Worm (Caenorhabditis elegans) whole organism, dauer: Measurements from ENCODE around the gene srj-45.

Experiments
- unc-62 ChIP-seq: sonication (generic microtip); optimal IDR thresholded peaks from 2 replicates; lab custom pipeline; 2017; ENCODE audit warnings: missing biosample characterization, missing genetic modification reagents, missing genetic modification characterization

srj-45 gene

DNA sequence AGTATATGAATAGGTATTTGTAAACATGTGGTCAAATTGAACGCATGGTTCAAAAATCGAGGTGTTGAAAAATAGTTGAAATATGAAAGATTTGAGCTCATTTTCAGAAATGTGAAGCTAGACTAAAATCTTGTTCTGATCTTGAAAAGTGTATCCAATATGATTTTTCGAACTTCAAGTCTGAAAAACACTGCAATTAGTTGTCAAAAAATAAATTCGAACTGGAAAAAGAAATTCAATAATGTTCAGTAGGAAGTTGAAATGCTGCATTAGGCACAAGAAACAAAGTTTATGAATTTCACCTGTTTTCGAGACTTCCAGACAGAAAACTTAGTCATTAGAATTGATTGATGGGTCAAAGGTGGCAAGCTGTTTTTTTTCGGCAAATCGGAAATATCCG is 25.1 kb upstream of the srj-45 start, which contains the start of gene srh-270:
srh-270 (minus strand) TSS at position 101 of the 400 bp plus-strand sequence.
- no peak for TF ChIP-seq unc-62 (GFP tag; lab: Kevin White, UChicago)

DNA sequence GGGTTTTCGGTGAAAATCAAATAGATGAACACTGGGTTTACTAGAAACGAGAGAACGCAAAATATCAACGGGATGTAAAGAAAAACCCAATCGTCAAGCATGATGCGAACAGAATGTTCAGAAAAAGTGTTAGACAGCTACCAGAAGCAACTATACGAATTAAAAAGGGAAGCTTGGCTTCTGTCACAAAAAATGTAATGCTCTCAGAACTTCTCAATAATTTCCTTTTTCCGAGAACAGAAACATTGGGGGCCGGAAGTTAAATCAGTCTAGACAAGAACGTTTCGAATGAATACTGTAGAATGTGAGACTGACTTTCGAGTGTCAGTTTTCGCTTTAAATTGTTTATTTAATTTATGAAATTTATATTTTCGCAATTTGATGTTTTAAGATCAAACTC is 23.3 kb upstream of the srj-45 start, which contains the start of gene srj-54:
srj-54 (minus strand) TSS at position 101 of the 400 bp plus-strand sequence.
- TF ChIP-seq unc-62 (GFP tag; lab: Kevin White, UChicago): no peak

DNA sequence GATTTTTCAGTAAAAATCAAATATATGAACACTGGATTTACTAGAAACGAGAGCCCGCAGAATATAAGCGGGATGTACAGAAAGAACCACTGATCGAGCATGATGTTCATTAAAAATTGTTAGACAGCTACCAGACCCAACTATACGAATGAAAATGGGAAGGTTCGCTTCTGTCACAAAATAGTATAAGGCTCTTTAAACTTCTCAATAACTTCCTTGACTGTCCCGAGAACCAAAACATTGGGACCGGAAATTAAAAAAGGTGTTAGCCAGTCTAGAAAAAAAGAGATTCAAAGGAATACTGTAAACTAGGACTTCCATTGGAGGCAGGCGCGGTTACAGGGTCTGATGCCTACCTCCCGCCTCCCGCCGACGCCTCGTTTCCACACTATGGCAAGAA is 21.4 kb upstream of the srj-45 start, which contains the start of gene srj-55:
srj-55 (minus strand) TSS at position 101 of the 400 bp plus-strand sequence.
- TF ChIP-seq unc-62 (GFP tag; lab: Kevin White, UChicago): no peak

DNA sequence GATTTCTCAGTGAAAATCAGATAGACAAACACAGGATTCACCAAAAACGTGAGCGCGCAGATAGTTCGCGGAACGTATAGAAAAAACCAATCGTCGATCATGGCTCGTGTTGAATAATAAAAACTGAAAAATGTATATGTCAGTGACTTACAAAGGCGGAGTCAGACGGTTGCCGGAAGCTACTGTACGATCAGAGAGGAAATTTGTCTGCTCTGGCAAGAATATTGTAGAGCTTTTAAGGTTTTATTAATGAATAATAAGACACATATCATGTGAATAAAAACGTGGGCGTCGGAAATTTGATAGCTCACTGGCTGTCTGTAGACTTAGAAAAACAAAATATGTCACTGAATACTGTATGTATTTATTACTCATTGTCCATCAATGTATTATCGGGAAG is 19.1 kb upstream of the srj-45 start, which contains the start of gene srj-57:
srj-57 (minus strand) TSS at position 101 of the 400 bp plus-strand sequence.
- no peak for TF ChIP-seq unc-62 (GFP tag; lab: Kevin White, UChicago)

DNA sequence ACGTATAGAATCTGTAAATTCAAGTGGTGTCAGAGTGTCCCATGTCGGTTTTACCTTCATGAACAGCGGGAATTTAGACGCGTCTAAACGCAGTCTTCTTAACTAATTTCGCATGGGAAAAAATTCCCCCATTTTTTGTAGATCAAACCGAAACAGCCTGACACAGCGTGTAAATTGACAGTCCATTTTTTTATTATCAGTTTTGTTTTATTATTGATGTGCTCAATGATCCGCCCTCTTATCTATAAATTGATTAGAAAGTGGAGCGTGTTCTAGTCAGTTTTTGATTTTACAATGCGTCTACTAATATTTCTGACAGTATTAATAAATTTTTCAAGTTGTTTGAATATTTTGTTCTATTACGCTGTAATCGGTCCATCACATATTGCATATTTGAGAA is 12.7 kb upstream of the srj-45 start, which contains the start of gene ugt-53:
ugt-53 (plus strand) TSS at position 273 of the 400 bp plus-strand sequence.
- TF ChIP-seq unc-62 (GFP tag; lab: Kevin White, UChicago): no peak

DNA sequence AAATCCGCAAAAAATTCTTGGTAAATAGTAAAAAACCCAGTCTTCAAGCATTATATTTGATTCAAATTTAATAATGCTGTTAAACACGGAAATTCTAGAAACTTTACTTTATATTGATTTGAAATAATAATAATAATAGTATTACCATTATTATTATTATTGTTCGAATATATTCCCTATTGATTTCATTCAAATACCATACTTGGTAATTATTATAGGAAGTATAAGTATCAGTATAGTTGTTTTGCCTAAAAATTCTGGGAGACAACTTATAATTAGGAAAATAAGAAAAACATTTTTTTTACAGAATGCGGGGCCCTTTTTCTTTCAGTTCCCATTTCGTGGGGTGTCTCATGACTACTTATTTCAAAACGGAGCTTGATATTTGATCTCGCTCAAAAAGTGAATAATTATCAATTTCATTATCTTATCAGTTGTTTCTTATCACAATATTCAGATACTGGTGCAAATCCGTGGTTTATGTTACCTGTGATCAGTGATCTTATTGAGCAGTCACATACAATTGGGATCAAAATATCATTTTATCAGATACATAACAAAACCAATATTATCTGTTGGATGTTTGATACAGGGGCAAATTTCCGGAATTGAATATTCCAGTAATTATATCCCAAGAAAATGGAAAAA is 12.0 kb upstream of the srj-45 start, which contains the start of gene srj-49:
srj-49 (minus strand) TSS at position 51 of the 648 bp plus-strand sequence.
- no peak for TF ChIP-seq unc-62 (GFP tag; lab: Kevin White, UChicago)

DNA sequence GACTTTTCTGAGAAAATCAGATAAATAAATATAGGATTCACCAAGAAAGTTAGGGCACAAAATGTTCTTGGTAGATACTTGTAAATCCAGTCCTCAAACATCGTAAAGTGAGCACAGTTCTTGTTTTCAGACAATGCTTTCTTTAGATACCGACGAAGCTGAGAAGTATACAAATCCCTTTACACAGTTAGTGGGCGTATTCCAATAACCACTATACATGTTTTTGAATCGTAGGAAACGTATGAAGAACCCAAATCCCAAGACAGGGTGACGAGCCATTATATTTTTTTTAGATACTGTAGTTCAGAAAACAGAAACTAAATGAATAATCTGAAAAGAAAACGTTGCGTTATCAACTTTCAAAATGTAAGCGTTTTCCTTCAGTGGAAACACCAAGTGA is 9.4 kb upstream of the srj-45 start, which contains the start of gene srj-44:
srj-44 (minus strand) TSS at position 101 of the 400 bp plus-strand sequence.
- no peak for TF ChIP-seq unc-62 (GFP tag; lab: Kevin White, UChicago)

- TF ChIP-seq unc-62 (GFP tag; lab: Kevin White, UChicago): no peak
Observed at ce11 chrV:2832666-2833065, 3.7 kb downstream of the srj-45 start, which contains the start of gene srj-50. srj-50 (plus strand) TSS chrV:2832966.

DNA sequence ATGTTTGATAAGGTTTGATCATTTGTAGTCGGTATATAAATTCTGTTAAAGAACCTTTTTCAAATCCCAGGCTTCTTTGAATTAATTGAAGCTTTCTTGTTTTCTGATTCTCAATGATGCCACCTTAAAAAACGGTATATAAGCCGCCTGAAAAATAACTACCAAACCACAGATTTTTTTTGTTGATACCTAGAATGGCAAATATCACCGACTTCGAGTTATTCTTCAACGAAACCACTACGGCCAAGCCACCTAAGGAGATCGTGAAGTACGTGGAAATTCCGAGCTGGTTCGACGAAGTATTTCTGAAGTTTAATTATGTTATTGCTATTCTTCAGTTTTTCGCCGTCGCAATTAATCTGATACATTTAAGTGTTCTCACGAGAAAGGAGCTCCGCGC is 5.6 kb downstream of the srj-45 start, which contains the start of gene srw-2:
srw-2 (plus strand) TSS at position 62 of the 400 bp plus-strand sequence.
- no peak for TF ChIP-seq unc-62 (GFP tag; lab: Kevin White, UChicago)

DNA sequence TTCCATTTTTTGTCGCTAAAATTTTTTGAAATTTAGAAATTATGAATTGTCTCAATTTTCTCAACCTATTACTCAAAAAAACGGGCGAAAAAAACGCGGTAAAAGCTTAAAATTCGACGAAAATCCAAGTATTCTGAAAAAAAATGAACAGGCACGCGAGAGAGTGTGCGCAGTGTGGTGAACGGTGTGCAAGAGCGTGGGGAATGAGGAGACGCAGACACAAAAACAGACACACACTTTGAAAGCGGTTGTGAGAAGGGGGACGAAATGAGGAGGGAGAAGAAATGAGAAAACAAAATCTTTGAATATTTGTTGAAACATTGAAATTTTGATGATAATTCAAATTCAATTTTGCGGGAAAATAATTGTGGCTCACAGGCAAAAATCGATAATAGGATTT is 9.6 kb downstream of the srj-45 start, which contains the start of gene T03D3.5:
T03D3.5 (minus strand) TSS at position 21 of the 400 bp plus-strand sequence.
- TF ChIP-seq unc-62 (GFP tag; lab: Kevin White, UChicago): no peak

DNA sequence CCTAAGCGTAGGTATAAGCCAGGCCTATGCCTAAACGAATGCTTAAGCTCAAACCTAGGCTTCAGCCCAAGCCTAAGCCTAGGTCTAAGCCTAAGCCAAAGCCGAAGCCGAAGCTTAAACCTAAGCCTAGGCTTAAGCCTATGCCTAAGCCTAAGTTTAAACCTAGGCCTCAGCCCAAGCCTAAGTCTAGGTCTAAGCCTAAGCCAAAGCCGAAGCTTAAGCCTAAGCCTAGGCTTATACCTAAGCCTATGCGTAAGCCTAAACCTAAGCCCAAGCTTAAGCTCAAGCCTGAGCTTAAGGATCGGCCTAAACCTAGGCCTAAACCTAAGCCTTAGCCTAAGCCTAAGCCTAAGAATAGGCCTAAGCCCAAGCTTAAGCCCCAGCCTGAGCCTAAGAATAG is 10.4 kb downstream of the srj-45 start:
- no peak for TF ChIP-seq unc-62 (GFP tag; lab: Kevin White, UChicago)

DNA sequence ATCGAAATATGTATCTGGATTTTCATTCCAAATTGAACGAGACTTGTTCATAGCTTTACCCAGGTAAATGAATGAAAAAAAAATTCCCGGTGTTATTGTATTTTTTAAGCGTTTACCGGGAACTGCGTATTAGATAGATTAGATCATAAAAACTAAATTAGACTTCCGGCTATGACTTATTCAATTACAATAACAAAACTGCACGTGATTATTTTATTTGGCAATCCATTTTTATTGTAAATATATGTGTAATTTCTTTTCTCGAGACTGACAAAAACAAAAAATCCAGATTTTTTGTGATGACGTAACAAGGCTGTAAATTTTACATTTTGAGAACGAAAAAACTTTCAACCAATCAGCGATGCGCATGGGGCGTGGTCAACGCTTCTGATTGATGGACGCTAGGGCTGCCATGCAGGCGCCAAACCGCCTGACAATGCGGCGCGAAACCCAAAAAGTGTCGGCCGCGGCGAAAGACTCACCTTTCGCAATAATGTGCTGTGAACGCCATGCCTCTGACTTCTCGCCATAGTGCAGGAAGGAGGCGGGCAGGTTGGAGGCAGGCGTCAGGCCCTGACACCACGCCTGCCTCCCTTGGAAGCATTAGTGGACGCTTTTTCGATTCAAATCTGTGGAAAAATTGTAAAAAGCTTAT is 14.7 kb downstream of the srj-45 start, which contains the start of gene srh-36:
srh-36 (minus strand) TSS at position 51 of the 655 bp plus-strand sequence.
- TF ChIP-seq unc-62 (GFP tag; lab: Kevin White, UChicago): no peak

ce11 chrV:2818117-2818516 is 18.3 kb downstream of the srj-45 start, which contains the start of gene srt-34:
srt-34 (minus strand) TSS chrV:2818217.
- no peak for TF ChIP-seq unc-62 (GFP tag; lab: Kevin White, UChicago)

- TF ChIP-seq unc-62 (GFP tag; lab: Kevin White, UChicago): no peak
Observed at ce11 chrV:2815956-2816355, 20.4 kb downstream of the srj-45 start, which contains the start of gene F54E2.5. F54E2.5 (minus strand) TSS chrV:2816056.

- TF ChIP-seq unc-62 (GFP tag; lab: Kevin White, UChicago): no peak
Observed at ce11 chrV:2813856-2814255, 22.5 kb downstream of the srj-45 start, which contains the start of gene F54E2.9. F54E2.9 (minus strand) TSS chrV:2813987.

DNA sequence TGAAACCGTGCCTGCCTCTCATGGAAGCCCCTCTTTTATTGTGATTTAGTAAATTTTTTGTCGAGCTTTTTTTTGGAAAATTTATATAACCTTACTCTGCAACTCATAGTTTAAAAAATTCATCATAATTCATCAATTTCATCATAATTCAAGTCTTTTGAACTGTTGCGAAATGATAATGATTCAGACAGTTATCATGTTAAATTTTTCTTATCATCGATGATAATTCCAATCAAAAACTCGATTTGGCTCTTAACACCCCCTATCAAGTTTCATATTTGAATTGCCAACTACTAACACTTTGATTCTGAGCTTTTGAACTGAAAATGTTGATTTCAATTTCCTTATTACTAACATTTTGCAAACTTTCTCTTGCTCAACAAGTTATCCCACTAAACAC is 26.2 kb downstream of the srj-45 start, which contains the start of gene F54E2.1:
F54E2.1 (plus strand) TSS at position 235 of the 400 bp plus-strand sequence.
- no peak for TF ChIP-seq unc-62 (GFP tag; lab: Kevin White, UChicago)
